Worm (Caenorhabditis elegans): Measurements from ENCODE around the gene smex-1.

Gene smex-1

DNA sequence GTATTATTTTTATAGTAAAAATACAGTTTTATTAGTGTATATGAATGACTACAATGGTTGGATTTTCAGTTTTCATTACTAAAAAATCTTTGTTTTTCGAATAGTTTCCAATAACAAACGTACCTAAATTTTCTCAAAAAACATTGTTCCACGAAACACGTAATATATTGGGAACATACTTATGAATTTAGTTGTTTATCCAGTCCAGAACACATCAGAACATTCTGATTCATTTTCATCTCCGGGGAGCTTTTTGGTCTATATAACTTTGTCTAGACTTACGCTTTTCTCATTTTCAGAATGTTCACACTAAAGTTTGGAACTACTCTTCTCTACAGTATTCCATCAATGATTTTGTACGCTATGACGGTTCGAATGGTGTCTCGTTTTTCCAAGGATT is 4.0 kb downstream of the smex-1 start, which contains the start of gene srg-33:
Gene srg-33 (plus strand): TSS at position 301 of the 400 bp plus-strand sequence.
- TF ChIP-seq ztf-16 (tag; optimal IDR thresholded peaks at IDR 0.05) (no peak), fkh-6 (tag; optimal IDR thresholded peaks at IDR 0.05) (no peak)

DNA sequence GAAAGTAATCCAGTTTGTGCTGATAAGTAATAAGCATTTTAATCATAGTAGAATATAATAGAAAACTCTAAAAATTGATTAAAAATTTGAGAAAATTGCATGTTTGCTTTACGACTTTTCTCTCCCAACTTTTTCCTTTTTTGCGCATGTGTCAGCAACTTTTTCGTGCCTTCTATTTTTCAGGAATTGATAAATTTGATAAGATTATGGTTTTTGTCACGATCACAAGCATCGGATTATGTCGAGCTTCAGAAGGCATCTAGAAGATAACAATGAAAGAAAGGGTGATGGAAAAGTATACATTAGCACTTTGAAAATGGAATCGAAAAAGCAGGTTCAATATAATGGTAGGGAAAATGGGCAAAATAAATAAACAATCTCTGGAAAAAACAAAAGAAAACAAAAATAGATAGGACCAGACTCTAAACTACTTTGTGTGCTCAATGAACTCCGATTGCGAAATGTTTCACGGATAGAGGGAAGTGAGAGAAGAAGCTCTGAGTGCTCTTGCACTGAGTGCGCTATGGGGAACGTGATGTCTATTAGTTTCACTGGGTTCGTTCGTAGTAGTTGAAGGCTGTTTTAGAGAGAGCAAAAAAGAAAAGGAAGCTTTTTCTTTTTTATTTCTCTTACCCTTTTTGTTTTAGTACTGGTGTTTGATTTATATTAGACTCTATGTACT is 7.5 kb downstream of the smex-1 start:
- TF ChIP-seq elt-2 (tag; optimal IDR thresholded peaks at IDR 0.05) (no peak), nhr-11 (tag; optimal IDR thresholded peaks at IDR 0.05) (no peak)

DNA sequence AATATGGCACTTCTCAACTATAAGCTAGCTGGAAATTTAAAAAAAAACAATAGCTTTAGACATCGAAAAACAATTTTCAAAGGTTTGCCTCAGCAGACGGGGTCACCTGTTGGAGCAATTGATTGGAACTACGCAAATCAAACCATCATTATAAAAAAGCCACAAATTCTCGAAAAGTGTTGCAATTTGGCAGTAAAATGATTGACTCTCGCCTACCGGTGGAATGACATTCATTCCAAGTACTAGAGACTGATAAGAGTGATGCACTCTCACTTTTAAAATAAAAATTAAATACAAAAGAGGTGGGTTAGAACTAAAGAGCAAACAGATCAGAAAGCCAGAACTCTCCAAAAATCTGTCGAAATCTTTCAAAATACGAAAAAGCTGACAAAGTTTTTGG is 10.3 kb downstream of the smex-1 start:
- TF ChIP-seq tbx-2 (tag; optimal IDR thresholded peaks at IDR 0.05) (no peak), fkh-6 (tag; optimal IDR thresholded peaks at IDR 0.05) (no peak), syd-9 (tag; optimal IDR thresholded peaks at IDR 0.05) (no peak), mec-3 (tag; optimal IDR thresholded peaks at IDR 0.05; ENCODE audit: borderline replicate concordance) (no peak), ets-4 (tag; optimal IDR thresholded peaks at IDR 0.05) (no peak), odd-2 (tag; optimal IDR thresholded peaks at IDR 0.05) (no peak), ceh-14 (tag; optimal IDR thresholded peaks at IDR 0.05) (no peak), K02D7.2 (tag; optimal IDR thresholded peaks at IDR 0.05) (no peak), ceh-6 (GFP tag; optimal IDR thresholded peaks at IDR 0.05) (no peak), hlh-30 (tag; optimal IDR thresholded peaks at IDR 0.05; ENCODE audit: insufficient read depth) (no peak), pat-9 (tag; optimal IDR thresholded peaks at IDR 0.05) (no peak), pax-1 (tag; optimal IDR thresholded peaks at IDR 0.05) (no peak), ceh-45 (GFP tag; IDR thresholded peaks at IDR 0.05) (no peak), fax-1 (tag; optimal IDR thresholded peaks at IDR 0.05) (no peak)

DNA sequence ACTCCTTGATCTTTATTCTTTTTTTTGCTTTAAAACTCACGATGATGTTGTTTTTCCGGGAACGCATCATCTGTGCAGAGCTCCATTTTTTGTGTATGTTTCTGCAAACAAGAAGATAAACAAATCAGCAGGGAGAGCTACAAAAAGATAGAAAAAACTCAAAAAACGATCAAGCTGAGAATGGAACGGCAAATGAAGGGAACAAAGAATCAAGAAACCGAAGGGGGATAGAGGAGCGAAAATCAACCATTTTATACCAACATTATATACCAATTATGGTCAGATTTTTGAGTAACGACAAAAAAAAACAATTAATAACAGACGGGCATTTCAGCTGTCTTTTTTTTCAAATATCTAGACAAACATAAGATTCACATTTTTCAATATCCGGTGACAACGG is 11.0 kb downstream of the smex-1 start, which contains the start of gene slc-17.5:
Gene slc-17.5 (minus strand): TSS at position 101 of the 400 bp plus-strand sequence.
- TF ChIP-seq T23F11.4 (GFP tag; optimal IDR thresholded peaks at IDR 0.05) (no peak), madf-2 (tag; optimal IDR thresholded peaks at IDR 0.05) (no peak), ceh-22 (tag; optimal IDR thresholded peaks at IDR 0.05) (no peak), ceh-24 (tag; optimal IDR thresholded peaks at IDR 0.05) (no peak), ceh-31 (tag; optimal IDR thresholded peaks at IDR 0.05) (no peak), pag-3 (tag; optimal IDR thresholded peaks at IDR 0.05; ENCODE audit: borderline replicate concordance) (no peak), ceh-18 (tag; optimal IDR thresholded peaks at IDR 0.05) (no peak), rnt-1 (tag; optimal IDR thresholded peaks at IDR 0.05) (no peak), pax-1 (tag; optimal IDR thresholded peaks at IDR 0.05) (no peak), hlh-8 (tag; optimal IDR thresholded peaks at IDR 0.05) (no peak), ceh-48 (tag; optimal IDR thresholded peaks at IDR 0.05) (no peak), pat-9 (tag; optimal IDR thresholded peaks at IDR 0.05) (no peak), gmeb-2 (tag; optimal IDR thresholded peaks at IDR 0.05) (no peak), ceh-6 (GFP tag; optimal IDR thresholded peaks at IDR 0.05) (no peak), nhr-11 (tag; optimal IDR thresholded peaks at IDR 0.05) (no peak), eyg-1 (tag; optimal IDR thresholded peaks at IDR 0.05) (no peak), odd-2 (tag; optimal IDR thresholded peaks at IDR 0.05) (no peak), lim-6 (tag; optimal IDR thresholded peaks at IDR 0.05) (no peak)

DNA sequence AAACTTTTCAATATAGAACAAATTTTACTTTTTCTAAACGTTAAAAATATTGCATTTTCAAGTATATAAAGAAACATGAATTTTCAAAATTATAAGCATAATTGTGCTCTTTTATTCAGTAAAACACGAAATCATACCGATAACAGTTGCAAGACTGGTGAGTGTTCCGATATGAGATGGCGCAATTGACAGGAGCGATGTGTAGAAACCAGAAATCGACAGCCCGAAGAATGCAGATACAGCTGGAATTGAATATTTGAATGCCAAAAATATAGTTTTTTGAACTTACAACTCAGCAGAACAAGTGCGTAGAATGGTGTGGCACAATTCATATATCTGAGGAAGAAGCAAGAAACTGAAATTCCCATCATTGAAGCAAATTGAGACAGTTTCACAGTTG is 12.8 kb downstream of the smex-1 start:
- TF ChIP-seq unc-86 (tag; optimal IDR thresholded peaks at IDR 0.05) = no peak
- TF ChIP-seq ceh-34 (tag; optimal IDR thresholded peaks at IDR 0.05) = no peak
- TF ChIP-seq ceh-6 (GFP tag; optimal IDR thresholded peaks at IDR 0.05) = no peak
- no peak for TF ChIP-seq ceh-48 (tag; optimal IDR thresholded peaks at IDR 0.05)
- no peak for TF ChIP-seq pag-3 (tag; optimal IDR thresholded peaks at IDR 0.05; ENCODE audit: borderline replicate concordance)
- TF ChIP-seq pqm-1 (tag; optimal IDR thresholded peaks at IDR 0.05) = no peak
- no peak for TF ChIP-seq lim-6 (tag; optimal IDR thresholded peaks at IDR 0.05)
- TF ChIP-seq nhr-232 (tag; optimal IDR thresholded peaks at IDR 0.05) = no peak
- TF ChIP-seq elt-4 (tag; optimal IDR thresholded peaks at IDR 0.05) = no peak
- TF ChIP-seq sdc-2 (tag; optimal IDR thresholded peaks at IDR 0.05) = no peak
- TF ChIP-seq C08G9.2 (tag; optimal IDR thresholded peaks at IDR 0.05) = no peak
- TF ChIP-seq lin-11 (tag; optimal IDR thresholded peaks at IDR 0.05) = no peak
- no peak for TF ChIP-seq dmd-4 (tag; optimal IDR thresholded peaks at IDR 0.05; ENCODE audit: borderline replicate concordance)
- no peak for TF ChIP-seq F13H6.1 (tag; optimal IDR thresholded peaks at IDR 0.05)
- TF ChIP-seq npax-4 (tag; optimal IDR thresholded peaks at IDR 0.05) = no peak
